Worm (Caenorhabditis elegans) whole organism, L4 larva: ENCODE results near the gene F26D11.1.

Experiments
- F10B5.3 ChIP-seq: sonication (generic microtip); optimal IDR thresholded peaks from 2 replicates; lab custom pipeline; 2016; ENCODE audit warnings: mild to moderate bottlenecking, missing genetic modification characterization, missing compliant biosample characterization
- R02D3.7 ChIP-seq: fragments of 150-350 bp; sonication (generic microtip); optimal IDR thresholded peaks from 3 replicates; lab custom pipeline; 2014; ENCODE audit warnings: missing biosample characterization, missing genetic modification characterization
- T26A8.4 ChIP-seq: fragments of 200-800 bp; sonication (Bioruptor generic); IDR thresholded peaks from 2 replicates; pipeline ENCODE4 v1.3.6; 2022; ENCODE audit warnings: missing genetic modification characterization, missing compliant biosample characterization
- Y105C5A.15 ChIP-seq: fragments of 200-800 bp; sonication (Bioruptor generic); IDR thresholded peaks from 2 replicates; pipeline ENCODE4 v1.3.6; 2022; ENCODE audit warnings: missing genetic modification characterization, missing compliant biosample characterization
- Y5F2A.4 ChIP-seq: fragments of 200-800 bp; sonication (Bioruptor generic); optimal IDR thresholded peaks from 2 replicates; lab custom pipeline; 2018; ENCODE audit warnings: mild to moderate bottlenecking, missing genetic modification characterization, missing compliant biosample characterization
- Y75B8A.6 ChIP-seq: fragments of 200-800 bp; sonication (Bioruptor generic); IDR thresholded peaks from 2 replicates; pipeline ENCODE4 v1.3.6; 2022; ENCODE audit warnings: missing genetic modification reagents, missing genetic modification characterization, missing compliant biosample characterization
- ZK337.2 ChIP-seq: fragments of 200-800 bp; sonication (Bioruptor generic); IDR thresholded peaks from 2 replicates; pipeline ENCODE4 v1.3.6; 2022; ENCODE audit warnings: missing genetic modification reagents, missing genetic modification characterization, missing compliant biosample characterization
- ama-1 ChIP-seq: fragments of 150-350 bp; optimal IDR thresholded peaks from 2 replicates; lab custom pipeline; 2014; ENCODE audit warnings: inconsistent platforms, mixed read lengths
- ceh-44 ChIP-seq: fragments of 200-800 bp; sonication (Bioruptor generic); IDR thresholded peaks from 2 replicates; pipeline ENCODE4 v1.3.6; 2022; ENCODE audit warnings: missing genetic modification reagents, missing genetic modification characterization, missing compliant biosample characterization
- ceh-82 ChIP-seq: sonication (generic microtip); optimal IDR thresholded peaks from 2 replicates; lab custom pipeline; 2017; ENCODE audit warnings: missing biosample characterization, missing genetic modification characterization
- ces-1 ChIP-seq: fragments of 150-350 bp; sonication (generic microtip); optimal IDR thresholded peaks from 4 replicates; lab custom pipeline; 2014; ENCODE audit warnings: missing biosample characterization, missing genetic modification reagents, missing genetic modification characterization
- ctbp-1 ChIP-seq: fragments of 200-800 bp; sonication (Bioruptor generic); IDR thresholded peaks from 2 replicates; pipeline ENCODE4 v1.3.6; 2022; ENCODE audit warnings: missing genetic modification reagents, missing genetic modification characterization, missing compliant biosample characterization
- daf-16 ChIP-seq, 3 experiments: sonication (generic microtip); optimal IDR thresholded peaks; 2 replicates each; lab custom pipeline; 2016 to 2017; ENCODE audit warnings: missing genetic modification characterization in 3 of 3, missing genetic modification reagents in 3 of 3, mild to moderate bottlenecking in 2 of 3, missing compliant biosample characterization in 2 of 3, missing biosample characterization in 1 of 3, moderate library complexity in 1 of 3
- dmd-6 ChIP-seq: fragments of 200-800 bp; sonication (Bioruptor generic); IDR thresholded peaks from 2 replicates; pipeline ENCODE4 v1.3.6; 2022; ENCODE audit warnings: missing genetic modification reagents, missing genetic modification characterization, missing compliant biosample characterization
- dve-1 ChIP-seq: sonication (generic microtip); optimal IDR thresholded peaks from 2 replicates; lab custom pipeline; 2017; ENCODE audit warnings: antibody characterized with exemption, mild to moderate bottlenecking, missing genetic modification characterization, missing compliant biosample characterization; ENCODE audit not compliant: insufficient read depth
- fkh-10 ChIP-seq: fragments of 150-350 bp; optimal IDR thresholded peaks from 2 replicates; lab custom pipeline; 2014; ENCODE audit warnings: missing biosample characterization, missing genetic modification reagents, missing genetic modification characterization
- hlh-11 ChIP-seq: fragments of 200-800 bp; sonication (Bioruptor generic); optimal IDR thresholded peaks from 2 replicates; lab custom pipeline; 2018; ENCODE audit warnings: mild to moderate bottlenecking, missing genetic modification characterization, missing compliant biosample characterization
- hlh-30 ChIP-seq: sonication (generic microtip); optimal IDR thresholded peaks from 2 replicates; lab custom pipeline; 2017; ENCODE audit warnings: antibody characterized with exemption, mild to moderate bottlenecking, missing genetic modification characterization, missing compliant biosample characterization; ENCODE audit not compliant: insufficient read depth
- lin-38 ChIP-seq: fragments of 200-800 bp; sonication (Bioruptor generic); IDR thresholded peaks from 2 replicates; pipeline ENCODE4 v1.3.6; 2022; ENCODE audit warnings: missing genetic modification reagents, missing genetic modification characterization, missing compliant biosample characterization
- lin-39 ChIP-seq: fragments of 150-350 bp; optimal IDR thresholded peaks from 2 replicates; lab custom pipeline; 2014; ENCODE audit warnings: missing biosample characterization, missing genetic modification reagents, missing genetic modification characterization
- lsy-2 ChIP-seq, 2 experiments: fragments of 150-350 bp in 1 of 2; sonication (generic microtip) in 1 of 2; optimal IDR thresholded peaks; 2 replicates each; lab custom pipeline; 2014 to 2017; ENCODE audit warnings: missing biosample characterization in 2 of 2, missing genetic modification characterization in 2 of 2
- madf-5 ChIP-seq, 2 experiments: fragments of 200-800 bp; sonication (Bioruptor generic); IDR thresholded peaks; 2 replicates each; pipeline ENCODE4 v1.3.6; 2022; ENCODE audit warnings: missing compliant biosample characterization in 2 of 2, missing genetic modification characterization in 2 of 2
- madf-9 ChIP-seq: fragments of 200-800 bp; sonication (Bioruptor generic); conservative IDR thresholded peaks from 2 replicates; pipeline ENCODE4 v1.3.6; 2022; ENCODE audit warnings: missing genetic modification reagents, missing genetic modification characterization, missing compliant biosample characterization
- mdl-1 ChIP-seq, 2 experiments: fragments of 150-350 bp in 1 of 2; sonication (generic microtip) in 1 of 2; optimal IDR thresholded peaks; 2 replicates each; lab custom pipeline; 2014 to 2017; ENCODE audit warnings: missing biosample characterization in 2 of 2, missing genetic modification characterization in 2 of 2
- mdt-29 ChIP-seq: fragments of 200-800 bp; sonication (Bioruptor generic); IDR thresholded peaks from 2 replicates; pipeline ENCODE4 v1.3.6; 2022; ENCODE audit warnings: missing genetic modification reagents, missing genetic modification characterization, missing compliant biosample characterization
- mep-1 ChIP-seq: fragments of 150-350 bp; sonication (generic microtip); optimal IDR thresholded peaks from 3 replicates; lab custom pipeline; 2014; ENCODE audit warnings: missing biosample characterization, missing genetic modification characterization
- mes-2 ChIP-seq: sonication (generic microtip); optimal IDR thresholded peaks from 2 replicates; lab custom pipeline; 2016; ENCODE audit warnings: missing genotype, mild to moderate bottlenecking, missing genetic modification characterization, missing compliant biosample characterization; ENCODE audit not compliant: poor library complexity, severe bottlenecking
- nhr-11 ChIP-seq: fragments of 150-350 bp; optimal IDR thresholded peaks from 2 replicates; lab custom pipeline; 2014; ENCODE audit warnings: missing biosample characterization, missing genetic modification characterization
- nhr-237 ChIP-seq: sonication (generic microtip); optimal IDR thresholded peaks from 2 replicates; lab custom pipeline; 2017; ENCODE audit warnings: missing biosample characterization, missing genetic modification characterization
- nhr-48 ChIP-seq: sonication (generic microtip); optimal IDR thresholded peaks from 2 replicates; lab custom pipeline; 2016; ENCODE audit warnings: mild to moderate bottlenecking, missing genetic modification characterization, missing compliant biosample characterization
- pha-4 ChIP-seq, 2 experiments: fragments of 150-350 bp in 1 of 2; fragments of 200-800 bp in 1 of 2; sonication (Bioruptor generic) in 1 of 2; IDR thresholded peaks in 1 of 2; optimal IDR thresholded peaks in 1 of 2; 2 replicates each; pipeline versions ENCODE4 v1.3.6 to Lab custom; 2014 to 2022; ENCODE audit warnings: missing genetic modification characterization in 2 of 2, missing genetic modification reagents in 2 of 2, missing biosample characterization in 1 of 2, missing compliant biosample characterization in 1 of 2
- php-3 ChIP-seq: fragments of 200-800 bp; sonication (Bioruptor generic); IDR thresholded peaks from 2 replicates; pipeline ENCODE4 v1.3.6; 2022; ENCODE audit warnings: missing genetic modification reagents, missing genetic modification characterization, missing compliant biosample characterization
- snpc-1.2 ChIP-seq: fragments of 200-800 bp; sonication (Bioruptor generic); IDR thresholded peaks from 2 replicates; pipeline ENCODE4 v1.3.6; 2022; ENCODE audit warnings: missing genetic modification reagents, missing genetic modification characterization, missing compliant biosample characterization
- tag-97 ChIP-seq: fragments of 200-800 bp; sonication (Bioruptor generic); IDR thresholded peaks from 2 replicates; pipeline ENCODE4 v1.3.6; 2022; ENCODE audit warnings: missing genetic modification characterization, missing compliant biosample characterization
- unc-39 ChIP-seq: sonication (generic microtip); optimal IDR thresholded peaks from 2 replicates; lab custom pipeline; 2017; ENCODE audit warnings: missing biosample characterization, missing genetic modification characterization
- vab-7 ChIP-seq: fragments of 200-800 bp; sonication (Bioruptor generic); IDR thresholded peaks from 2 replicates; pipeline ENCODE4 v1.3.6; 2022; ENCODE audit warnings: missing genetic modification reagents, missing genetic modification characterization, missing compliant biosample characterization
- zip-2 ChIP-seq: fragments of 150-350 bp; optimal IDR thresholded peaks from 2 replicates; lab custom pipeline; 2014; ENCODE audit warnings: missing biosample characterization, missing genetic modification characterization

The F26D11.1 gene

DNA sequence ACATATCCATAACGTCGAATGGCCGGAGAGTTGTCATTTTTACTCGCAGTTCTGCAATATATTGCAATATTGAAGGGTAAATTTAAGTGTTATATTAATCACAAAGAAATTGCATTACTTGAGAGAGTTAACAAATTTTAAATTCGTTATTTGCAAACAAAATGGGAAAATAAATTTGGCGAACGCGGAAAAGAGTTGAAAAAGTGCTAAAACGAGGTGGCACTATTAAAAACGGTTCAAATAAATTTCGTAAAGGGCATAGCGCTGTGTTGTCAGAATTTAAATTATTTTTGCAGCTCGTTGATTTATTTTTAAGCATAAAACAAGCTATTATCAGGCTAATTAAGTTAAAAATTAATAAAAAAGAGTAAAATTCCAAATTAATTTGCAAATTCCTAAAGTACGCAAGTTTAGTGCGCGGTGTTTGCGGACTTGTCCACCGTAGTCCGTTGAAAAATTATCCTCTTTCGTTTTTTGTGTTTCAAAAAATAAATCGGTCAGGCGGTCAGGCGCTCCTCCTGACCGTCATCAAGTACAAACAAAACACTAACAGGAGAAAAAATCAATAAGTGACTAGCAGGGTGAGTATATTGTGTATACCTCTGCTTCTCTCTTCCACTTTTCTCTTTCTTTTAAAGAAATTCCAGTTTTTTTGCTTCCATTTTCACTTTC lies 2.2 kb downstream of the F26D11.1 start, which contains the start of the genes natb-1 and abhd-12 (continued):
- TF ChIP-seq tag-97 (GFP tag; lab: Robert Waterston, UW) (no peak), ces-1 (GFP tag; lab: Kevin White, UChicago) (no peak), fkh-10 (GFP tag; lab: Kevin White, UChicago) (no peak), lsy-2 (tag; optimal IDR thresholded peaks at IDR 0.05; lab: Kevin White, UChicago) (peak; percentile 39 to 96), T26A8.4 (no peak), Y5F2A.4 (no peak), mep-1 (tag; lab: Kevin White, UChicago) (peak; percentile 41), nhr-237 (tag; lab: Kevin White, UChicago) (no peak), pha-4 (GFP tag; IDR thresholded peaks at IDR 0.05; lab: Robert Waterston, UW) (no peak), pha-4 (tag; optimal IDR thresholded peaks at IDR 0.05; lab: Kevin White, UChicago) (peak; percentile 92), Y105C5A.15 (no peak), hlh-30 (tag; lab: Kevin White, UChicago) (peak; percentile 95)

DNA sequence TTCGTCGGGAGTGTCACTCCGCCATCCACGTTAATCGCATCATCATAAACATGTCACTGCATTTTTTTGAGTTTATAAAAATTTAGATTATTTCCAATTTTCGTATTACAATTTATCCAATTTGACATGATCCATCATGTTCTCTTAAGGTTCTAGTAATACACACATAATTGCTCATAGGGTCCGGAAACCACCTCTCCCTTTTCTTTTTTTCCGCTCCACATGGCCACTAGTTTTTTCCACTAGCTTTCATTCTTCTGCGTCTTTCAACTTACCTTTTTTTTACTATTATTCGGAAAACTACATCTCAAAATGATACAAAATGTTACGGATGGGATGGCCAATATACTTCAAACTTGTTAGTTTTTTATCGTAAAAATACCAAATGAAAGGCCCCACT lies 4.5 kb downstream of the F26D11.1 start, which contains the start of gene Y97E10AL.1:
Gene Y97E10AL.1, plus strand, starts transcription at position 301 of the 400 bp plus-strand sequence.
- TF ChIP-seq hlh-11 (tag; lab: Kevin White, UChicago) (no peak), madf-9 (GFP tag; lab: Robert Waterston, UW) (no peak), madf-5 (GFP tag; IDR thresholded peaks at IDR 0.05; lab: Robert Waterston, UW) (no peak), lin-38 (GFP tag; lab: Robert Waterston, UW) (no peak), zip-2 (tag; lab: Kevin White, UChicago) (no peak), ceh-82 (tag; lab: Kevin White, UChicago) (no peak), mdt-29 (GFP tag; lab: Robert Waterston, UW) (no peak), mep-1 (tag; lab: Kevin White, UChicago) (no peak), ctbp-1 (GFP tag; lab: Robert Waterston, UW) (no peak), dve-1 (tag; lab: Kevin White, UChicago) (no peak), unc-39 (tag; lab: Kevin White, UChicago) (no peak), daf-16 (GFP tag; optimal IDR thresholded peaks at IDR 0.05; lab: Kevin White, UChicago) (no peak), daf-16 (tag; optimal IDR thresholded peaks at IDR 0.05; lab: Kevin White, UChicago) (no peak), Y5F2A.4 (no peak), nhr-11 (tag; lab: Kevin White, UChicago) (no peak), ZK337.2 (GFP tag; lab: Robert Waterston, UW) (no peak), nhr-48 (tag; lab: Kevin White, UChicago) (no peak), ama-1 (no peak), Y75B8A.6 (GFP tag; lab: Robert Waterston, UW) (no peak)

DNA sequence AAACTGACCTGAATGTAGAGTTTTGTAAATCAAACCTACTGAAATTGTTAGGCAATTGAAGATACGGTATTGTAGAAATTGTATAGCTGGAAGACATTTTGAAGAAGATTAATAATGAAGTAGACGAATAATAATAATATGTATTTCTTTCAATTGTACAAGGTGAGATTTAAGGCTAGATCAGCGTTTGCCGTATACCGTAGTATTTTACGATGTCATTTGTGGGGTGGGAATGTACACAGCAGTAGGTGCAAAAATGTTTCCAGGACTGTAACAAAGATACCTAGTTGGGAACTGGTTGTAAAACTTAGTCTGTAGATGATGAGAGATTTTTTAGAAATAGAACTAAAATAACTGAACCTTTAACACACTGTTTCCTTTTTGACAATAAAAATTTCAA lies 13.2 kb downstream of the F26D11.1 start, which contains the start of gene ceh-76:
Gene ceh-76, minus strand, starts transcription at position 101 of the 400 bp plus-strand sequence.
- TF ChIP-seq php-3 (no peak), vab-7 (no peak), mes-2 (tag; lab: Kevin White, UChicago) (no peak), mdl-1 (tag; optimal IDR thresholded peaks at IDR 0.05; lab: Kevin White, UChicago) (no peak), F10B5.3 (no peak), ama-1 (no peak), snpc-1.2 (no peak), dmd-6 (GFP tag; lab: Robert Waterston, UW) (no peak), ceh-44 (GFP tag; lab: Robert Waterston, UW) (no peak), lin-39 (no peak), Y5F2A.4 (no peak), R02D3.7 (tag; lab: Kevin White, UChicago) (no peak), fkh-10 (GFP tag; lab: Kevin White, UChicago) (no peak), unc-39 (tag; lab: Kevin White, UChicago) (no peak)
- TF ChIP-seq, all 104 proteins: peak for 0
